Fruit fly (Drosophila melanogaster) Kc167 (cell line): Measurements from ENCODE around the gene CG9717.

Experiments used
- Myc ChIP-seq: fragments of >200 bp; optimal IDR thresholded peaks from 2 replicates; lab custom pipeline; 2017; ENCODE audit warnings: missing external identifiers
- Sin3A ChIP-seq: fragments of >200 bp; optimal IDR thresholded peaks from 2 replicates; lab custom pipeline; 2018; ENCODE audit warnings: missing external identifiers
- h ChIP-seq: fragments of >200 bp; optimal IDR thresholded peaks from 3 replicates; lab custom pipeline; 2018; ENCODE audit warnings: missing external identifiers
- insv ChIP-seq: fragments of >200 bp; optimal IDR thresholded peaks from 3 replicates; lab custom pipeline; 2018; ENCODE audit warnings: missing external identifiers
- psq ChIP-seq: fragments of >200 bp; optimal IDR thresholded peaks from 2 replicates; lab custom pipeline; 2017; ENCODE audit warnings: missing external identifiers
- ttk ChIP-seq: sonication (Bioruptor generic); optimal IDR thresholded peaks from 2 replicates; lab custom pipeline; 2017; ENCODE audit warnings: missing external identifiers

DNA sequence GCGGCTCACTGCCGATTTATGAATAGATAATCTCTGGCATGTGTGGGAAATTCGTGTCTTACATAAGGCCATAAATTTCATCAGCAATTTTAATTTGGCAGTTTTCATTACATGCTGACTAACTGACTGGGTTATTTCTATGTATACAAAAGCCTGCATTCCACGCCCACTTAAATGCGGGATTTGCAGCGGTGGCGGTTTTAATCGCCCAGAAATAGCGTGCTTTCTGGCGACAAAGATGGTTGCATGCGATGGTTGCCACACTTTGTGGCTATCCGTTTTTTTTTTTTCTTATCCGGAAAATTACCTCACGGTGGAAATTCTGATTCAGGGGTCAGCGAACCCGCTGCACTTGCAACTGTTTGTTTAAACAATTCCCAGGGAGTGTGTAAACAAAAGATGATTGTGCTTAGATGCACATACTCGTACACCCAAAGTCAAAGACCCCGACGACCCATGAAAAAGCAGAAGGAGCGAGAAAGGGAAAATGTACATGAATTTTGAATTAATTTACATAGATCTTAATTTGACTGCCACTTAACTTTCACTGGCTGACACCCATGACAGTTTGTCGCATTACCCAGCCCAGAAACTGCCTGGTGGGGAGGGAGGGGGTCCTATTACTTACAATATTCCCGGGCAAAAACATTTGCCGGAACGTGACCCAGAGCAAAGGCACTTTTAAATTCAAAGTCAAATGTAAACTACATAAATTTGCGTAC is 20.8 kb downstream of the CG9717 start:
- TF ChIP-seq psq (lab: Kevin White, UChicago) (no peak), h (lab: Kevin White, UChicago) (no peak), Myc (lab: Kevin White, UChicago) (no peak), ttk (no peak), Sin3A (no peak), insv (lab: Kevin White, UChicago) (no peak)
